Comparison of ENCODE assay signal across 3 fruit fly cellular contexts in the genomic region with DNA sequence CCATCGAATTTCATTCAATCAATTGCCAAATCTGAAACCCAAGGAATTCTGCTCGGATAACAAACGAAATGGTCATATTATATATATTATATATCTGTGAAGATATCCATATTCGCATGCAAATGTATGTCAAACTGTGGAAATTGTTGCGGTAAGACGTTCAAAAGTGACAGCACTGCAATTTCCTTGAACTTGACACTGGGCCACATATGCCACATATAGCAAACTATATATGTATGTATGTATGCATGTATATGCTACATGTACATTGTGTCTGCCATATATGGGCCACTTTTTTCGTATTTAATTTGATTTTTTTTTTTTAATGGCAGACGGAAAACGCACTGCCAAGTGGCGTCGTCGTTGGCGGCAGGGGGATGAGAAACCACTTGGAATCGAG.
TF ChIP-seq lines count a peak whose summit lies in the region.

No protein-coding gene starts in this region.

- no peak for TF ChIP-seq CTCF in whole organism, embryonic (GFP tag; optimal IDR thresholded peaks at IDR 0.05; lab: Kevin White, UChicago)

TF ChIP-seq in whole organism, adult, 20 proteins besides CTCF, POLR2A, EP300 and RAD21:
- TF ChIP-seq bab1 (GFP tag; optimal IDR thresholded peaks at IDR 0.05; lab: Kevin White, UChicago) (no peak), ovo (GFP tag; optimal IDR thresholded peaks at IDR 0.05; lab: Kevin White, UChicago) (no peak), CG11617 (GFP tag; optimal IDR thresholded peaks at IDR 0.05; lab: Kevin White, UChicago) (no peak), tj (GFP tag; optimal IDR thresholded peaks at IDR 0.05; lab: Kevin White, UChicago) (peak; percentile 91), CG7045 (GFP tag; optimal IDR thresholded peaks at IDR 0.05; lab: Kevin White, UChicago) (no peak)

TF ChIP-seq in whole organism, embryonic, 481 proteins besides CTCF, POLR2A, EP300 and RAD21:
- TF ChIP-seq D19B (GFP tag; optimal IDR thresholded peaks at IDR 0.05; lab: Kevin White, UChicago) (no peak), Ets65A (GFP tag; lab: Kevin White, UChicago) (no peak), sens (GFP tag; lab: Kevin White, UChicago) (peak; percentile 10)

TF ChIP-seq in whole organism, pupa, 21 proteins besides CTCF, POLR2A, EP300 and RAD21:
- TF ChIP-seq CG12605 (GFP tag; IDR thresholded peaks at IDR 0.05; lab: Robert Waterston, UW), result no peak
- TF ChIP-seq CG4496 (GFP tag; IDR thresholded peaks at IDR 0.05; lab: Robert Waterston, UW), result no peak
- TF ChIP-seq rn (GFP tag; IDR thresholded peaks at IDR 0.05; lab: Robert Waterston, UW), result no peak
- no peak for TF ChIP-seq fd96Ca (GFP tag; IDR thresholded peaks at IDR 0.05; lab: Robert Waterston, UW)
- no peak for TF ChIP-seq CG14655 (GFP tag; optimal IDR thresholded peaks at IDR 0.05; lab: Kevin White, UChicago)
- TF ChIP-seq EcR (GFP tag; optimal IDR thresholded peaks at IDR 0.05; lab: Kevin White, UChicago), result peak; percentile 20
- no peak for TF ChIP-seq Pif1A (GFP tag; optimal IDR thresholded peaks at IDR 0.05; lab: Kevin White, UChicago)
